Fruit fly (Drosophila melanogaster) whole organism: ENCODE measurements around the gene ftz-f1.

Experiments used
- CG8478 ChIP-seq: fragments of >200 bp; optimal IDR thresholded peaks from 2 replicates; lab custom pipeline; 2018; ENCODE audit warnings: inconsistent platforms
- Dll ChIP-seq: fragments of >200 bp; optimal IDR thresholded peaks from 2 replicates; lab custom pipeline; 2017
- EcR ChIP-seq, 2 experiments: fragments of >200 bp; optimal IDR thresholded peaks; 2 replicates each; lab custom pipeline; 2017; ENCODE audit warnings: missing biosample characterization in 2 of 2, missing genetic modification characterization in 2 of 2, missing genetic modification reagents in 2 of 2
- pan ChIP-seq: fragments of >200 bp; optimal IDR thresholded peaks from 2 replicates; lab custom pipeline; 2017
- psq ChIP-seq: fragments of >200 bp; optimal IDR thresholded peaks from 2 replicates; lab custom pipeline; 2017
- usp ChIP-seq: fragments of >200 bp; optimal IDR thresholded peaks from 2 replicates; lab custom pipeline; 2017; ENCODE audit warnings: missing biosample characterization, missing genetic modification characterization, mixed read lengths

Gene ftz-f1

DNA sequence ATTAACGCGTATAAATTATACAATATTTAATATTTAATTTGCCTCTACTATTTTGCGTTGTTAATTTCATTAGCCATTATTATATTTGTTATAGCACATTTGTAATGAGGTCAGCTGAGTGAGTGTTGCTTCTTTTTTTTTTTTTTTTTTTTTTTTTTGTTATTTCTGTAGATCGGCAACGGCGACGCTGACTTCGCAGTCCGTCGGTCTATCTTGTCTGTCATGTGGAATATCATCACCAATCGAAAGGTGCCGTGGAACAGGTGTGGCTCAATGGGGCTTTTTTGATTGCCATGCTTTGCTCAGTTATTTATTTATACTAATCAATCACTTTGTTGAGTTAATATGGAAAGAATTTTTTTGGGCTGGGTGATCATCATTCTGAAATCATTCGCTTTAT lies 18.5 kb downstream of the ftz-f1 start:
- TF ChIP-seq Dll (lab: Kevin White, UChicago) (no peak), pan (lab: Kevin White, UChicago) (no peak), CG8478 (lab: Kevin White, UChicago) (no peak)

- TF ChIP-seq Dll (lab: Kevin White, UChicago) (no peak), psq (no peak), EcR (GFP tag; optimal IDR thresholded peaks at IDR 0.05; lab: Kevin White, UChicago) (no peak), CG8478 (lab: Kevin White, UChicago) (no peak), usp (GFP tag; lab: Kevin White, UChicago) (no peak), pan (lab: Kevin White, UChicago) (no peak)
Measured at dm6 chr3L:18781653-18782629, 19.2 kb downstream of the ftz-f1 start.

DNA sequence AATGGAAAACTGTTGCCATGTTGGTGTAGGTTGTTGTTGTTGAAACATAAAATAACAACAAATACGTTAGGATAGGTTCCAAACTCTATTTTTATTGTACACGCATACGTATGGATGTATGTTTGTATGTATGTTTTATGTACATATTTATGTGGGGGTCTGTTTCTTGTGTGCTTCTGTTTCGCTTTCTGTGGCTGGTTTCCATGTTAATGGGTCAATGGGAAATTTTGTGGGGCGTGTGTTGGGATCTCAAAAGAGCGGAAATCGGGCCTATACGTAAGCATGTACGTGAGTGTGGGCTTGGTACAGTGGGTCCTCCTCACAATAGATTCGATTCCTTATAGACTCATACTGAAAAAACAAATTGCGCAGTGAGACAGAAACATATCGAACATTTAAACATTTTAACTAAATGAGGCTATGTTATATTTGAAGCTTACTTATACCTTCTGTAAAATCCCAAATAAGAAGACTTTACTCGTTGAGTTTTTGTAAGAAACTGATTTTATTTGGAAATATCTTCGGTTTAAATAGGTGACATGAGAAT lies 29.0 kb downstream of the ftz-f1 start:
- no peak for TF ChIP-seq psq
- TF ChIP-seq pan (lab: Kevin White, UChicago) = no peak
- no peak for TF ChIP-seq Dll (lab: Kevin White, UChicago)
- TF ChIP-seq EcR (GFP tag; optimal IDR thresholded peaks at IDR 0.05; lab: Kevin White, UChicago) = no peak
- TF ChIP-seq usp (GFP tag; lab: Kevin White, UChicago) = no peak
- no peak for TF ChIP-seq CG8478 (lab: Kevin White, UChicago)

dm6 chr3L:18771095-18772013 lies 29.8 kb downstream of the ftz-f1 start:
- no peak for TF ChIP-seq psq
- TF ChIP-seq usp (GFP tag; lab: Kevin White, UChicago) = no peak
- no peak for TF ChIP-seq pan (lab: Kevin White, UChicago)
- no peak for TF ChIP-seq EcR (GFP tag; optimal IDR thresholded peaks at IDR 0.05; lab: Kevin White, UChicago)
- TF ChIP-seq Dll (lab: Kevin White, UChicago) = peak; percentile 78
- no peak for TF ChIP-seq CG8478 (lab: Kevin White, UChicago)

DNA sequence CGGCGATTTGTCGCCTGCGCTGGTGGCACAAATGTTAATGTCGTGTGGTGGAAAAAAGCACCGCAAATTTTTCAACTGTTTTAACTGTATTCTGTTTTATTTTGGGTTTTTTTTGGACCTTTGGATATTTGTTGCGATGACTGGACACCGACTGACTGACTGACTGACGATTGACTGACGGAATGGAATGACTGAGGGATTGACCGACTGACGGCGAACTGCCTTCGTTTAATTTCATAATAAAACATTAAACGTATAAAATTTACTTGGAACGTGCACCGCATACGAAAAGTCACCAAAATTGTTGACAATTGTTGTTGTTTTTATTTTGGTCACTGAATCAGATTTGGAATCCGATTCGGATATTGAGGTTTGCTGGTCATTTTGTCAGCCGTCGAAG lies 31.3 kb downstream of the ftz-f1 start:
- TF ChIP-seq EcR (GFP tag; optimal IDR thresholded peaks at IDR 0.05; lab: Kevin White, UChicago) = no peak
- no peak for TF ChIP-seq Dll (lab: Kevin White, UChicago)
- no peak for TF ChIP-seq psq
- TF ChIP-seq CG8478 (lab: Kevin White, UChicago) = no peak
- TF ChIP-seq usp (GFP tag; lab: Kevin White, UChicago) = no peak
- no peak for TF ChIP-seq pan (lab: Kevin White, UChicago)

- TF ChIP-seq EcR (GFP tag; optimal IDR thresholded peaks at IDR 0.05; lab: Kevin White, UChicago) (no peak), CG8478 (lab: Kevin White, UChicago) (no peak), usp (GFP tag; lab: Kevin White, UChicago) (no peak), pan (lab: Kevin White, UChicago) (no peak), psq (no peak), Dll (lab: Kevin White, UChicago) (no peak)
Measured at dm6 chr3L:18768788-18769707, 32.1 kb downstream of the ftz-f1 start.

DNA sequence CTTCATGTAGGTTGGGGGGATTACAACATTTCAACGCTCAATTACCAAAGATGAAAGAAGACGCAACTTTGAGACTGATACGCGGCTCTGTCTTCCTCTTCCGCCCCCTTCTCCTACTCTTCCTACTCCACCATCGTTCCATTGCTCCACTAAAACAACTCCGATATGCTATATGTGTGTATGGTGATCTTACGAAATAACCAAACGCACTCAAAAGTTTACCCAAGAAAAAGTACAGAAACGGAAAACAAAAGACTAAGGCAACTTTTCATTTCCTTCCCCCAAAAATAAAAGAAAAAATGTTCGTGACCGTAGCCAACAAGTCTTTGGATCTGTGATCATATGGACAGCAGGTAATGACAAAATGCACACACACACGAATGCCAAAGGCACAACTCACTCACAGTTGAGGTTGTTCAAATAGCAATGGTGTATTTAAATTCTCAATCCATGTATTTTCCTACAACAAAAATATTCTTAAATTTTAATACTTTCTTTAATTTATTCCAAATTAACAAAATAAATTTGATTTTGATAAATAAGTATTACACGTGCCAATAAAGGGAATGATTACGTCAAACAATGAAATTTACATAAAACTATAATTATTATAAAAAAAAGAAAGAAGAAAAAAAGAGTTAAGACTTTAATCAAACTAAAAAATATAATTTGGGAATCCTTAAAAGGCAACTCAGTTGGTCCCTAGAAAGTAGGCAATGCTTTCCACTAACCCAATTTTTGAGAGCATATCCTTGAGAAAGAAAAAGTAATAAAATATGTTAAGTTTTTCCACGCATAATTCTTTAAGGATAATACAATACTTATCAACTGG lies 32.9 kb downstream of the ftz-f1 start:
- no peak for TF ChIP-seq psq
- TF ChIP-seq Dll (lab: Kevin White, UChicago) = no peak
- no peak for TF ChIP-seq EcR (GFP tag; optimal IDR thresholded peaks at IDR 0.05; lab: Kevin White, UChicago)
- TF ChIP-seq pan (lab: Kevin White, UChicago) = no peak
- no peak for TF ChIP-seq usp (GFP tag; lab: Kevin White, UChicago)
- no peak for TF ChIP-seq CG8478 (lab: Kevin White, UChicago)

DNA sequence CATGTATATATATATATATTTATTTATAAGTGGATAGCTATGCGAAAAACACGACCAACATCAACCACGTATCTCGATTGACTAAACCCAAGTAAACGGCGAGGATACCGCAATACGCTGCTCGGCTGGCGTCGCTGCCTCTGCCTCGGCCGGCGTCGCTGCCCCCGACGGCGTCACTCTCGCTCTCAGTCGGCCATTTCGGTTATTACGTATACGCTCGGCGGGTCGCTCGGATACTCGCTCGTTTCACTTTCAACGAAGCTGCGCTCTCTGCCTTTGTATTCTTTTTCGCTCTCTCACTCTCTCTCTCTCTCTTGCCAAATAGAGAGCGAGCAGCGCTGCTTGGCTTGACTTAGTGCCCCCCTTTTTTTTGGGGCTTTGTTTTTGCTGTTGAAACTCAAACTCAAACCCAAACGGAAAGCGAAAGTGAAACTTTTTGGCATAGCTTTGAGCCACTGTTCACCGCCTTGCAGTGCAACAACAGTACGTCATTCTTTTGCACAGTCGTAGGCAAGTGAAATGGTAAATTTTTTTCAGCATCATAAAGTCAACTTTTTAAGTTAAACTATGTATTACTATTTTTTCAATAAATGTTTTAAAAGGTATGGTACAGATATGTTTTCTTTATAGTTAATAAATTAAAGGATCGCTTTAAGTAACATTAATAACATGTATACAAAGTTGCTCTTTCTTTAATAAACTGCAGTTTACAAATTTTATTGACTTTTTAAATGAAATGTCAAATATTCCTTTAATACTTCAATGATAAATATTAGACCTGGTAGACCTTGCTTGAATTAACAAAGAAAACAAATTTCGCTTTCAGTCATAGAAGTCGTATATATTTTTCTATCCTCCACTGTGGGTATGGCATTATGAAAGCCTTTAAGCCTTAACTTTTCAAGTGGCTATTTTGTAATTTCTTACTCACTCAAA lies 35.2 kb downstream of the ftz-f1 start:
- TF ChIP-seq Dll (lab: Kevin White, UChicago) = peak; percentile 98
- no peak for TF ChIP-seq pan (lab: Kevin White, UChicago)
